Fruit fly (Drosophila melanogaster) S2 (cell line): ENCODE measurements around the gene Cyp4g1.

Source experiments
- CG8478 ChIP-seq: fragments of >200 bp; optimal IDR thresholded peaks from 2 replicates; lab custom pipeline; 2018
- CTCF ChIP-seq, 2 experiments: fragments of >200 bp; optimal IDR thresholded peaks; 2 replicates each; lab custom pipeline; 2018

Cyp4g1 gene

DNA sequence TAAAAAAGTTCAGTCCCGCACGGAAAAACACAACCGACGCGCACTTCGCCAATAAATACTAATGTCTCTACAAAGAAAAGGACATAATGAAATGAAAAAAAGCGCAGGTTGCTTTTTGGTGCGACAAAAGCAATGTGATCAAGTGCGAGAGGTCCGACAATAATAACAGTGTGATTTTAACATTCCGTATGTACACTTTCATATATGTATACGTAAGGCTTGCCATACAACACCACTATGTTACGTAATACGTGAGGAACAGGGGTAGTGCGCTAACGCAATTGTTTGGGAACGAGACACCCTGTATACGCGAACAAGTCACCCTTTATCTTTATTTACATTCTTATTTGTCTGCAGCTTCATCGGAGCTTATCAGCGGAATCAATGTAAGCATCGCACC is 40.9 kb downstream of the Cyp4g1 start:
- TF ChIP-seq CG8478 (lab: Kevin White, UChicago) (no peak), CTCF (optimal IDR thresholded peaks at IDR 0.05; lab: Kevin White, UChicago) (no peak)

- TF ChIP-seq CTCF (optimal IDR thresholded peaks at IDR 0.05; lab: Kevin White, UChicago) (no peak), CG8478 (lab: Kevin White, UChicago) (no peak)
Measured at dm6 chrX:425524-425923, 43.6 kb downstream of the Cyp4g1 start.

dm6 chrX:423374-423773 is 45.8 kb downstream of the Cyp4g1 start:
- no peak for TF ChIP-seq CTCF (optimal IDR thresholded peaks at IDR 0.05; lab: Kevin White, UChicago)
- TF ChIP-seq CG8478 (lab: Kevin White, UChicago), result no peak
